Worm (Caenorhabditis elegans) whole organism, midembryonic: Measurements from ENCODE around the gene T19D12.10.

ENCODE experiments used
- T22C8.4 ChIP-seq: fragments of 200-800 bp; sonication (Bioruptor generic); IDR thresholded peaks from 2 replicates; pipeline ENCODE4 v1.3.6; 2022; ENCODE audit warnings: missing genetic modification characterization, missing compliant biosample characterization
- cog-1 ChIP-seq: sonication (generic microtip); optimal IDR thresholded peaks from 2 replicates; lab custom pipeline; 2016; ENCODE audit warnings: missing genetic modification characterization, missing compliant biosample characterization
- flt-1 ChIP-seq: fragments of 200-800 bp; sonication (Bioruptor generic); IDR thresholded peaks from 2 replicates; pipeline ENCODE4 v1.3.6; 2022; ENCODE audit warnings: missing genetic modification characterization, missing compliant biosample characterization
- klf-2 ChIP-seq: fragments of 200-800 bp; sonication (Bioruptor generic); conservative IDR thresholded peaks from 2 replicates; pipeline ENCODE4 v1.3.6; 2022; ENCODE audit warnings: missing genetic modification reagents, missing genetic modification characterization, missing compliant biosample characterization
- med-1 ChIP-seq: sonication (generic microtip); optimal IDR thresholded peaks from 2 replicates; lab custom pipeline; 2017; ENCODE audit warnings: missing genetic modification characterization, mild to moderate bottlenecking, missing compliant biosample characterization, antibody characterized with exemption, missing genetic modification reagents; ENCODE audit not compliant: insufficient read depth
- ref-1 ChIP-seq: fragments of 200-800 bp; sonication (Bioruptor generic); conservative IDR thresholded peaks from 2 replicates; pipeline ENCODE4 v1.3.6; 2022; ENCODE audit warnings: missing genetic modification reagents, missing genetic modification characterization, missing compliant biosample characterization
- tab-1 ChIP-seq: fragments of 200-800 bp; sonication (Bioruptor generic); IDR thresholded peaks from 2 replicates; pipeline ENCODE4 v1.3.6; 2022; ENCODE audit warnings: missing genetic modification characterization, missing compliant biosample characterization
- ztf-23 ChIP-seq: fragments of 200-800 bp; sonication (Bioruptor generic); IDR thresholded peaks from 2 replicates; pipeline ENCODE4 v1.3.6; 2022; ENCODE audit warnings: missing genetic modification reagents, missing genetic modification characterization, missing compliant biosample characterization
- ztf-29 ChIP-seq: fragments of 200-800 bp; sonication (Bioruptor generic); IDR thresholded peaks from 2 replicates; pipeline ENCODE4 v1.3.6; 2022; ENCODE audit warnings: missing genetic modification reagents, missing genetic modification characterization, missing compliant biosample characterization

The T19D12.10 gene

ce11 chrII:6683663-6684285 is 25.1 kb upstream of the T19D12.10 start, which contains the start of gene gyf-1:
Gene gyf-1 (plus strand): TSS chrII:6684235.
- no peak for TF ChIP-seq tab-1 (GFP tag; lab: Robert Waterston, UW)
- TF ChIP-seq klf-2 (GFP tag; lab: Robert Waterston, UW): no peak
- TF ChIP-seq T22C8.4 (GFP tag; lab: Robert Waterston, UW): no peak
- TF ChIP-seq ztf-29 (GFP tag; lab: Robert Waterston, UW): no peak
- TF ChIP-seq flt-1 (GFP tag; lab: Robert Waterston, UW): no peak
- no peak for TF ChIP-seq ztf-23
- no peak for TF ChIP-seq cog-1 (tag; lab: Kevin White, UChicago)
- no peak for TF ChIP-seq ref-1
- TF ChIP-seq med-1 (GFP tag; lab: Kevin White, UChicago): no peak

DNA sequence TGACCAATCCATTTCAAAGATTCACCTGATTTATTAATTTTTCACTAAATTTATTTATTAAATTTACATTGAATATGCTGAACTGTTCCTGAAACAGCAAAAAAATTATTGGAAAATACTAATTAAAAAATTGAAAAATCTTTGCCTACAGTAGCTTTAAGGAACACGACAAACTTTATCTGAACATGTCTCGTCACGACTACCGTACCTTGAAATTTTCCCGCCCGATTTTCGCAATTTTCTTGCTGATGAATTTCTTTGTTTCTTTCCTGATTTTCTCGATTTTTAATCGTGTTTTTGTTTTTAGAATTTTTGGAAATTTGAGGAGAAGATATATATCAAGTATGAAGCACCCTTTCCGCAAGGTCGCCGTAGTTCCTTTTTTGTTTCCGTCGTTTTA is 24.3 kb upstream of the T19D12.10 start:
- TF ChIP-seq ref-1: no peak
- TF ChIP-seq ztf-29 (GFP tag; lab: Robert Waterston, UW): no peak
- TF ChIP-seq ztf-23: no peak
- no peak for TF ChIP-seq med-1 (GFP tag; lab: Kevin White, UChicago)
- no peak for TF ChIP-seq cog-1 (tag; lab: Kevin White, UChicago)
- TF ChIP-seq tab-1 (GFP tag; lab: Robert Waterston, UW): no peak
- TF ChIP-seq klf-2 (GFP tag; lab: Robert Waterston, UW): no peak
- TF ChIP-seq flt-1 (GFP tag; lab: Robert Waterston, UW): no peak

DNA sequence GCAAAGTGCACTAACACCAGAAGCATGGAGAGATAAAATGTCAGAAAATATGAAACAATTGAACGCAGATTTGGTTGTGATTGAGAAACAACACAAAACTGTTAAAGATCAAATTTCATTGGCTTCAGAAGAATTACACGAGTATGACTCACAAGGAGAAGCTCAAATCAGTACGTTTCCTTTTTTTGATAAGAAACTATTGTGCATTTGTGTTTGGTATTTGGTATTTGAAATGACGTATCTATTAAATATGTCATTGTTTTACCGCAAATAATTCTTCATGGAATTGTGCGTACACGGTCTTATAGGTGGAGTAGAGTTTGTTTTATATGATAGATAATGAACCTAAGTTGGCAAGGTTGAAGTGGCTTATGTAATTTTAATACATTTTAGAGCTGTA is 22.8 kb upstream of the T19D12.10 start:
- TF ChIP-seq cog-1 (tag; lab: Kevin White, UChicago) (no peak), ztf-29 (GFP tag; lab: Robert Waterston, UW) (no peak), klf-2 (GFP tag; lab: Robert Waterston, UW) (no peak), med-1 (GFP tag; lab: Kevin White, UChicago) (no peak), ref-1 (no peak), T22C8.4 (GFP tag; lab: Robert Waterston, UW) (no peak), flt-1 (GFP tag; lab: Robert Waterston, UW) (no peak), tab-1 (GFP tag; lab: Robert Waterston, UW) (no peak), ztf-23 (no peak)

- no peak for TF ChIP-seq cog-1 (tag; lab: Kevin White, UChicago)
- no peak for TF ChIP-seq klf-2 (GFP tag; lab: Robert Waterston, UW)
- TF ChIP-seq T22C8.4 (GFP tag; lab: Robert Waterston, UW): no peak
- TF ChIP-seq ztf-29 (GFP tag; lab: Robert Waterston, UW): no peak
- no peak for TF ChIP-seq ztf-23
- no peak for TF ChIP-seq tab-1 (GFP tag; lab: Robert Waterston, UW)
- no peak for TF ChIP-seq ref-1
- no peak for TF ChIP-seq flt-1 (GFP tag; lab: Robert Waterston, UW)
- TF ChIP-seq med-1 (GFP tag; lab: Kevin White, UChicago): no peak
These were observed 21.1 kb upstream of the T19D12.10 start, which contains the start of gene ift-74 for ce11 chrII:6679724-6680123. Gene ift-74 (plus strand): TSS chrII:6680024.

DNA sequence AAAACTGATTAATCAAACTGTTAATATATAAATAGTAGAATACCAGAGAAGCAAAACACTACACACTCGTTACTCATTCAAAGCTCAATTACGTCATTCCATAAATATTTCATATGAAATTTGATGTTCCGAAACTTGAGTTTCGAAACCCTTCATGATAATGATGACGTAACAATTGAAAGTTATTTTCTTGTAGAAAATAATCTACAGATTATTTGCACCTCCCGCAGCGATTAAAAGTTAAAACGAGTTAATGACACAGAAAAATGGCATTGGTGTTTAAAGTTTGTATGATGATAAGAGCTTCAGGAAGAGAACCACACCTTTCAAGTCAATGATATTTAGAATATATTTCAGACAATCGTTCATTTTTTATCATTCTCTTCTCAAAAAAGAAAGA is 15.2 kb upstream of the T19D12.10 start, which contains the start of gene H43E16.1:
TSS of gene H43E16.1 (plus strand) at position 375 of the 400 bp plus-strand sequence.
- no peak for TF ChIP-seq med-1 (GFP tag; lab: Kevin White, UChicago)
- no peak for TF ChIP-seq ztf-23
- TF ChIP-seq T22C8.4 (GFP tag; lab: Robert Waterston, UW): no peak
- TF ChIP-seq flt-1 (GFP tag; lab: Robert Waterston, UW): no peak
- no peak for TF ChIP-seq ztf-29 (GFP tag; lab: Robert Waterston, UW)

DNA sequence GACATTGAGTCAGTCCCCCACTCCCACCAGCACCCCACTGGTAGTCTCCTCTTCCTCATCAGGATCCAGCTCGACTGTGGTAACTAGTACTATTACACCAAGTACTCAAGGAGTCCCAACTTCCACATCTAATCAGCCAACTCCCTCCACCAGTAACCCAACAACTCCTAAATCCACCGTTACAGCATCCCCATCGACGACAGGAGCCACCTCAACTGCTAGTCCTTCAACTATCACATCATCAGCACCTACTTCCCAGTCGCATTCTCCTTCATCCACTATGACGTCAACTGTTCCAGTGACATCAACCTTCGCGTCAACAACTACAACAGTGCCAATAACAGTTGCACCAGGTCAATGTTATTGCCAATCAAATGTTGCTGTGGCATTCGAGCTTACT is 9.8 kb upstream of the T19D12.10 start:
- TF ChIP-seq med-1 (GFP tag; lab: Kevin White, UChicago) (no peak), cog-1 (tag; lab: Kevin White, UChicago) (no peak), ztf-29 (GFP tag; lab: Robert Waterston, UW) (no peak)

DNA sequence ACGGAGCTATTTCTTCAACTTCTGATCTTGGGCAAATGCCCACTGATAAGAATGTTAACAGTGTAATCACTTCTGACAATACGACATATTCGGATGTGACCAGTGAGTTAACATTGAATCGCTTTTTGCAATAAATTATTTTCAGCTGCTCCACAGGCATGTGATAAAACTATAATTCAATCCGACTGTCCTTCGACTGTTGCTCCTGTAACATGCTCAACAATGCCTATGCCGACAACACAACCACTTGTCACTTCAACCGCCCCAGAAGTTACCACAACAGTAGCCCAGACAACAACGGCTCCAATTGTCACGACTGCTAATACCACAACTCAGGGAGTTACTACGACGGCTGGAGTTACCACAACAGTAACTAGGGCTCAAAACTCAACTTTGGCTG is 8.9 kb upstream of the T19D12.10 start:
- TF ChIP-seq flt-1 (GFP tag; lab: Robert Waterston, UW) (no peak), tab-1 (GFP tag; lab: Robert Waterston, UW) (no peak), ref-1 (no peak), T22C8.4 (GFP tag; lab: Robert Waterston, UW) (no peak), med-1 (GFP tag; lab: Kevin White, UChicago) (no peak), ztf-23 (no peak), cog-1 (tag; lab: Kevin White, UChicago) (no peak), ztf-29 (GFP tag; lab: Robert Waterston, UW) (no peak), klf-2 (GFP tag; lab: Robert Waterston, UW) (no peak)

DNA sequence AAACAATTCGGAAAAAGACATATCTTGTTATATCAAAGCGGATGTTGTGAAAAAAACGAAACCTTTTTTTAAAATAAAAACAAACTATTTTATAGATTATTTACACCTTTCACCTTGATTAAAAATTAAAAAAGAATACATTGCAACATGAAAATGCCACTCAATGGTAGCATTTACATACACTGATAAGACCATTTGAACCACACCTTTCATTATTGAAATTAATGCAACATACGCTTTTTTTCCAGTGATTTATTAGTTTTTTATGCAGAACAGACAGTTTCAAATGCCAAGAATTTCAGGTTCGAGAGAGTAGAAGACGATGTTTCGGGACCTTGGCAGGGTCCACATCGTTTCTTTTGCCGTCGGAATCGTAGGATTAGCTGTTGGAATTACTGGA is 7.9 kb upstream of the T19D12.10 start, which contains the start of gene T19D12.1:
TSS of gene T19D12.1 (plus strand) at position 301 of the 400 bp plus-strand sequence.
- TF ChIP-seq ztf-23: no peak
- no peak for TF ChIP-seq flt-1 (GFP tag; lab: Robert Waterston, UW)
- no peak for TF ChIP-seq cog-1 (tag; lab: Kevin White, UChicago)
- TF ChIP-seq med-1 (GFP tag; lab: Kevin White, UChicago): no peak
- no peak for TF ChIP-seq klf-2 (GFP tag; lab: Robert Waterston, UW)
- TF ChIP-seq ref-1: no peak
- no peak for TF ChIP-seq T22C8.4 (GFP tag; lab: Robert Waterston, UW)
- TF ChIP-seq tab-1 (GFP tag; lab: Robert Waterston, UW): no peak
- no peak for TF ChIP-seq ztf-29 (GFP tag; lab: Robert Waterston, UW)

DNA sequence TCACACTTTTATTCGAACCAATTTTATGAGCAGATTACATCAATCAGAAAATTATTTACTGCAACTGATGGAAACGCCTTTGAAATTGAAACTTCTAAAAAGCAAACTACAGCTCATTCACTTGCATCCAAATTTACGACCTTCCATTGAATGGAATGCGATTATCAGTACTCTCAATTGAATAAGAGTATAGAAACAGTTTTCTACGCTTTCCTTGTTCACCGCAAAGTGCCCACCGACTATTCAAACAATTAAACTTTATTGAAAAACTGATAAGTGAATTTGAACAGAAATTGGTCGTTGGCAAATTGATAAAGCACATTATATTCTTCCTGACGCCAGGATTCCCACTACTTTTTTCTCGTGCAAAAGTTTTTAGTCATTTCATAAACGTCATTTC is 7.2 kb upstream of the T19D12.10 start:
- TF ChIP-seq ztf-23: no peak
- no peak for TF ChIP-seq T22C8.4 (GFP tag; lab: Robert Waterston, UW)
- TF ChIP-seq tab-1 (GFP tag; lab: Robert Waterston, UW): no peak
- no peak for TF ChIP-seq ref-1
- TF ChIP-seq flt-1 (GFP tag; lab: Robert Waterston, UW): no peak
- TF ChIP-seq med-1 (GFP tag; lab: Kevin White, UChicago): no peak
- TF ChIP-seq klf-2 (GFP tag; lab: Robert Waterston, UW): no peak
- TF ChIP-seq ztf-29 (GFP tag; lab: Robert Waterston, UW): no peak
- no peak for TF ChIP-seq cog-1 (tag; lab: Kevin White, UChicago)
